Fruit fly (Drosophila melanogaster) whole organism, larva: ENCODE data around the gene CG13708.

ENCODE experiments used
- noc ChIP-seq: fragments of 200-800 bp; sonication (Bioruptor generic); optimal IDR thresholded peaks from 3 replicates; lab custom pipeline; 2019; ENCODE audit warnings: missing biosample characterization, mild to moderate bottlenecking, missing genetic modification characterization, moderate library complexity

CG13708 gene

dm6 chr3L:4833491-4833890 is at the start of gene CG13708:
Gene CG13708 (minus strand): TSS chr3L:4833591.
- TF ChIP-seq noc: no peak

- TF ChIP-seq noc: no peak
Observed at dm6 chr3L:4860969-4861368, 27.6 kb upstream of the CG13708 start, which contains the start of gene Dnah3. Gene Dnah3 (plus strand): TSS chr3L:4861269.

- TF ChIP-seq noc: no peak
Observed at dm6 chr3L:4860370-4860769, 27.0 kb upstream of the CG13708 start, which contains the start of gene CG32235. Gene CG32235 (minus strand): TSS chr3L:4860470.

- no peak for TF ChIP-seq noc
Observed at dm6 chr3L:4855208-4855607, 21.8 kb upstream of the CG13708 start.

- TF ChIP-seq noc: no peak
Observed at dm6 chr3L:4854153-4854552, 20.8 kb upstream of the CG13708 start.

dm6 chr3L:4853070-4853469 is 19.7 kb upstream of the CG13708 start:
- no peak for TF ChIP-seq noc

- peak; percentile 11 for TF ChIP-seq noc
Observed at dm6 chr3L:4852411-4853050, 19.1 kb upstream of the CG13708 start, which contains the start of gene CG32237. Gene CG32237 (minus strand): TSS chr3L:4852461.

dm6 chr3L:4848066-4848465 is 14.7 kb upstream of the CG13708 start:
- no peak for TF ChIP-seq noc

dm6 chr3L:4844792-4845191 is 11.4 kb upstream of the CG13708 start:
- no peak for TF ChIP-seq noc

dm6 chr3L:4843428-4843827 is 10.0 kb upstream of the CG13708 start:
- no peak for TF ChIP-seq noc

dm6 chr3L:4842710-4843109 is 9.3 kb upstream of the CG13708 start:
- no peak for TF ChIP-seq noc

dm6 chr3L:4840039-4840939 is 6.9 kb upstream of the CG13708 start, which contains the start of gene CG13707:
Gene CG13707 (minus strand): TSS chr3L:4840108.
- TF ChIP-seq noc: no peak

- TF ChIP-seq noc: no peak
Observed at dm6 chr3L:4836353-4836752, 3.0 kb upstream of the CG13708 start.

- no peak for TF ChIP-seq noc
Observed at dm6 chr3L:4835005-4835404, 1.6 kb upstream of the CG13708 start.

- no peak for TF ChIP-seq noc
Observed at dm6 chr3L:4825584-4825983, 7.8 kb downstream of the CG13708 start, which contains the start of the genes Dhc64C and LeuRS-m. Gene Dhc64C (minus strand): TSS chr3L:4825687. Gene LeuRS-m (plus strand): TSS chr3L:4825853.

dm6 chr3L:4824356-4825138 is 8.8 kb downstream of the CG13708 start:
- TF ChIP-seq noc: peak; percentile 92

- no peak for TF ChIP-seq noc
Observed at dm6 chr3L:4814184-4814583, 19.2 kb downstream of the CG13708 start.
